Worm (Caenorhabditis elegans) whole organism, L3 larva: ENCODE results near the gene ssp-32.

Experiments used
- ZK546.5 ChIP-seq: sonication (generic microtip); optimal IDR thresholded peaks from 2 replicates; lab custom pipeline; 2017; ENCODE audit warnings: missing biosample characterization, missing genetic modification characterization
- ama-1 ChIP-seq: fragments of 150-350 bp; optimal IDR thresholded peaks from 2 replicates; lab custom pipeline; 2018
- ceh-82 ChIP-seq: fragments of 150-350 bp; optimal IDR thresholded peaks from 2 replicates; lab custom pipeline; 2014; ENCODE audit warnings: missing biosample characterization, missing genetic modification characterization
- fos-1 ChIP-seq: fragments of 150-350 bp; optimal IDR thresholded peaks from 2 replicates; lab custom pipeline; 2014; ENCODE audit warnings: missing biosample characterization, missing genetic modification characterization
- hmg-11 ChIP-seq: sonication (generic microtip); optimal IDR thresholded peaks from 2 replicates; lab custom pipeline; 2016; ENCODE audit warnings: missing genetic modification characterization, missing compliant biosample characterization
- jun-1 ChIP-seq: fragments of 150-350 bp; optimal IDR thresholded peaks from 2 replicates; lab custom pipeline; 2014; ENCODE audit warnings: missing biosample characterization, missing genetic modification reagents, missing genetic modification characterization
- lin-39 ChIP-seq: fragments of 150-350 bp; optimal IDR thresholded peaks from 2 replicates; lab custom pipeline; 2018; ENCODE audit warnings: missing biosample characterization, missing genetic modification reagents, missing genetic modification characterization
- nhr-11 ChIP-seq: fragments of 150-350 bp; optimal IDR thresholded peaks from 2 replicates; lab custom pipeline; 2014; ENCODE audit warnings: missing biosample characterization, missing genetic modification characterization
- nhr-23 ChIP-seq: fragments of 150-350 bp; optimal IDR thresholded peaks from 2 replicates; lab custom pipeline; 2014; ENCODE audit warnings: missing biosample characterization, missing genetic modification reagents, missing genetic modification characterization
- nhr-28 ChIP-seq: fragments of 150-350 bp; optimal IDR thresholded peaks from 2 replicates; lab custom pipeline; 2014; ENCODE audit warnings: missing biosample characterization, missing genetic modification characterization
- nhr-77 ChIP-seq: fragments of 150-350 bp; optimal IDR thresholded peaks from 2 replicates; lab custom pipeline; 2014; ENCODE audit warnings: missing biosample characterization, missing genetic modification characterization
- pha-4 ChIP-seq: fragments of 150-350 bp; optimal IDR thresholded peaks from 2 replicates; lab custom pipeline; 2014; ENCODE audit warnings: missing biosample characterization, missing genetic modification reagents, missing genetic modification characterization
- skn-1 ChIP-seq: fragments of 150-350 bp; optimal IDR thresholded peaks from 2 replicates; lab custom pipeline; 2014; ENCODE audit warnings: missing biosample characterization, missing genetic modification characterization
- unc-62 ChIP-seq: fragments of 150-350 bp; sonication (generic microtip); optimal IDR thresholded peaks from 4 replicates; lab custom pipeline; 2014; ENCODE audit warnings: missing biosample characterization, missing genetic modification reagents, missing genetic modification characterization

DNA sequence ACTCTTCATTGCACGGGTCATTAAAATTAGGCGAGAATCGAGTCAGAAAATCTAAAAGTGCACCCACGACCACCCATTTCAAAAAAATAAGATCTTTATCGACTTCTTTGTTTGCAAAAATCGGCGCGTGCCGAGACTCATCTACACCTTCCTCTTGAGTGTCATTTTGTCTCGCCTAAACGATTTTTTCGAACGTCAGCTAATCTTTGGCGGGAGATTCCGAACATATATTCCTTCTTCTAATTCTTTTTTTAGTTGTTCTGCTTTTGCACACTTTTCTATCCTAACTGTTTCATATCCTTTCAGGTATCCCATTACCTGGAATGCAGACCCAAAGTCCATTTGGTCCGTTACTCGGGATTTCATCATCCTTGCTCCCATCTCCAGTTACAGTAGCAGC lies 21.0 kb downstream of the ssp-32 start, which contains the start of gene bed-3:
- TF ChIP-seq unc-62 (no peak), ZK546.5 (tag; lab: Kevin White, UChicago) (no peak), nhr-23 (tag; lab: Kevin White, UChicago) (no peak), fos-1 (tag; lab: Kevin White, UChicago) (no peak), nhr-28 (tag; lab: Kevin White, UChicago) (no peak), nhr-77 (no peak), nhr-11 (no peak), skn-1 (no peak), pha-4 (tag; lab: Kevin White, UChicago) (no peak), jun-1 (no peak), ceh-82 (tag; lab: Kevin White, UChicago) (no peak), hmg-11 (tag; lab: Kevin White, UChicago) (no peak), ama-1 (lab: Kevin White, UChicago) (no peak), lin-39 (tag; lab: Kevin White, UChicago) (no peak)
